Fruit fly (Drosophila melanogaster) whole organism, embryonic: ENCODE data around the gene mRpL48.

Experiments used
- ATbp ChIP-seq: fragments of 200-800 bp; sonication (Bioruptor generic); optimal IDR thresholded peaks from 2 replicates; lab custom pipeline; 2017; ENCODE audit warnings: missing biosample characterization, mild to moderate bottlenecking, missing genetic modification characterization, missing genetic modification reagents
- Aef1 ChIP-seq: fragments of 200-800 bp; sonication (Bioruptor generic); IDR thresholded peaks from 3 replicates; pipeline ENCODE4 v1.3.6; 2022; ENCODE audit warnings: missing biosample characterization, missing genetic modification characterization
- BEAF-32 ChIP-seq: fragments of 200-800 bp; sonication (Bioruptor generic); optimal IDR thresholded peaks from 3 replicates; lab custom pipeline; 2017; ENCODE audit warnings: missing biosample characterization, missing genetic modification characterization, mild to moderate bottlenecking, moderate library complexity, missing genetic modification reagents
- Blimp-1 ChIP-seq: fragments of 200-800 bp; sonication (Bioruptor generic); optimal IDR thresholded peaks from 3 replicates; lab custom pipeline; 2018; ENCODE audit warnings: missing biosample characterization, missing genetic modification characterization, mild to moderate bottlenecking, moderate library complexity, missing genetic modification reagents
- CG10274 ChIP-seq: fragments of 200-800 bp; sonication (Bioruptor generic); optimal IDR thresholded peaks from 3 replicates; lab custom pipeline; 2017; ENCODE audit warnings: missing biosample characterization, mild to moderate bottlenecking, missing genetic modification characterization
- CG12155 ChIP-seq: fragments of 200-800 bp; sonication (Bioruptor generic); optimal IDR thresholded peaks from 3 replicates; lab custom pipeline; 2016; ENCODE audit warnings: missing biosample characterization, missing genetic modification characterization
- CG12236 ChIP-seq: fragments of 200-800 bp; sonication (Bioruptor generic); optimal IDR thresholded peaks from 2 replicates; lab custom pipeline; 2016; ENCODE audit warnings: missing biosample characterization, missing genetic modification characterization
- CG1233 ChIP-seq: fragments of 200-800 bp; sonication (Bioruptor generic); optimal IDR thresholded peaks from 4 replicates; lab custom pipeline; 2018; ENCODE audit warnings: missing biosample characterization, mild to moderate bottlenecking, missing genetic modification characterization
- CG15073 ChIP-seq: fragments of 200-800 bp; sonication (Bioruptor generic); optimal IDR thresholded peaks from 2 replicates; lab custom pipeline; 2016; ENCODE audit warnings: missing biosample characterization, missing genetic modification characterization
- CG15601 ChIP-seq: fragments of 200-800 bp; sonication (Bioruptor generic); optimal IDR thresholded peaks from 3 replicates; lab custom pipeline; 2019; ENCODE audit warnings: missing biosample characterization, mild to moderate bottlenecking, missing genetic modification characterization, moderate library complexity
- CG17612 ChIP-seq: fragments of 200-800 bp; sonication (Bioruptor generic); IDR thresholded peaks from 2 replicates; pipeline ENCODE4 v1.3.6; 2022; ENCODE audit warnings: missing biosample characterization, missing genetic modification characterization
- CG17829 ChIP-seq: fragments of 200-800 bp; optimal IDR thresholded peaks from 2 replicates; lab custom pipeline; 2019; ENCODE audit warnings: missing biosample characterization, mild to moderate bottlenecking, missing genetic modification characterization, moderate library complexity
- CG2875 ChIP-seq: fragments of 200-800 bp; sonication (Bioruptor generic); optimal IDR thresholded peaks from 2 replicates; lab custom pipeline; 2017; ENCODE audit warnings: missing biosample characterization, mild to moderate bottlenecking, missing genetic modification characterization, missing genetic modification reagents
- CG3847 ChIP-seq: fragments of 200-800 bp; sonication (Bioruptor generic); IDR thresholded peaks from 2 replicates; pipeline ENCODE4 v1.3.6; 2022; ENCODE audit warnings: missing biosample characterization, missing genetic modification characterization
- CG4328 ChIP-seq: fragments of 200-800 bp; sonication (Bioruptor generic); optimal IDR thresholded peaks from 3 replicates; lab custom pipeline; 2017; ENCODE audit warnings: missing biosample characterization, missing genetic modification reagents, missing genetic modification characterization
- CG4707 ChIP-seq: fragments of 200-800 bp; sonication (Bioruptor generic); optimal IDR thresholded peaks from 2 replicates; lab custom pipeline; 2018; ENCODE audit warnings: missing biosample characterization, mild to moderate bottlenecking, missing genetic modification characterization, moderate library complexity
- CG6813 ChIP-seq: fragments of 200-800 bp; sonication (Bioruptor generic); optimal IDR thresholded peaks from 2 replicates; lab custom pipeline; 2017; ENCODE audit warnings: missing biosample characterization, missing genetic modification characterization, mild to moderate bottlenecking, moderate library complexity, missing genetic modification reagents
- CG6854 ChIP-seq: fragments of 200-800 bp; sonication (Bioruptor generic); optimal IDR thresholded peaks from 3 replicates; lab custom pipeline; 2017; ENCODE audit warnings: missing biosample characterization, mild to moderate bottlenecking, missing genetic modification characterization
- CG7357 ChIP-seq: fragments of 200-800 bp; sonication (Bioruptor generic); IDR thresholded peaks from 3 replicates; pipeline ENCODE4 v1.3.6; 2022; ENCODE audit warnings: missing biosample characterization, missing genetic modification characterization
- CHES-1-like ChIP-seq: fragments of 200-800 bp; sonication (Bioruptor generic); optimal IDR thresholded peaks from 2 replicates; lab custom pipeline; 2016; ENCODE audit warnings: missing biosample characterization, missing genetic modification characterization
- D19B ChIP-seq: fragments of 200-800 bp; sonication (Bioruptor generic); optimal IDR thresholded peaks from 2 replicates; lab custom pipeline; 2017; ENCODE audit warnings: missing biosample characterization, mild to moderate bottlenecking, missing genetic modification characterization
- Hr39 ChIP-seq: fragments of >200 bp; optimal IDR thresholded peaks from 2 replicates; lab custom pipeline; 2017
- Kr ChIP-seq: fragments of 200-800 bp; sonication (Bioruptor generic); optimal IDR thresholded peaks from 2 replicates; lab custom pipeline; 2017; ENCODE audit warnings: missing biosample characterization, mild to moderate bottlenecking, missing genetic modification characterization
- NFAT ChIP-seq: fragments of 200-800 bp; sonication (Bioruptor generic); IDR thresholded peaks from 2 replicates; pipeline ENCODE4 v1.3.6; 2022; ENCODE audit warnings: missing biosample characterization, missing genetic modification characterization
- Nf-YA ChIP-seq: fragments of 200-800 bp; sonication (Bioruptor generic); IDR thresholded peaks from 2 replicates; pipeline ENCODE4 v1.3.6; 2022; ENCODE audit warnings: missing biosample characterization, missing genetic modification characterization
- Tbp ChIP-seq: fragments of >200 bp; optimal IDR thresholded peaks from 2 replicates; lab custom pipeline; 2018; ENCODE audit warnings: missing biosample characterization, missing genetic modification characterization
- ac ChIP-seq: fragments of 200-800 bp; sonication (Bioruptor generic); optimal IDR thresholded peaks from 3 replicates; lab custom pipeline; 2017; ENCODE audit warnings: missing biosample characterization, mild to moderate bottlenecking, missing genetic modification characterization
- bowl ChIP-seq: fragments of 200-800 bp; sonication (Bioruptor generic); IDR thresholded peaks from 2 replicates; pipeline ENCODE4 v1.3.6; 2022; ENCODE audit warnings: missing biosample characterization, missing genetic modification characterization
- bsh ChIP-seq, 2 experiments: fragments of 200-800 bp; sonication (Bioruptor generic); optimal IDR thresholded peaks; 2 replicates each; lab custom pipeline; 2017 to 2018; ENCODE audit warnings: mild to moderate bottlenecking in 2 of 2, missing biosample characterization in 2 of 2, missing genetic modification characterization in 2 of 2, moderate library complexity in 1 of 2
- cas ChIP-seq: fragments of 200-800 bp; sonication (Bioruptor generic); IDR thresholded peaks from 2 replicates; pipeline ENCODE4 v1.3.6; 2022; ENCODE audit warnings: missing biosample characterization, missing genetic modification characterization
- cato ChIP-seq: fragments of 200-800 bp; sonication (Bioruptor generic); optimal IDR thresholded peaks from 2 replicates; lab custom pipeline; 2016; ENCODE audit warnings: missing biosample characterization, missing genetic modification characterization, borderline replicate concordance
- da ChIP-seq: fragments of 200-800 bp; sonication (Bioruptor generic); optimal IDR thresholded peaks from 2 replicates; lab custom pipeline; 2016; ENCODE audit warnings: missing biosample characterization, missing genetic modification characterization
- dm ChIP-seq: fragments of 200-800 bp; sonication (Bioruptor generic); optimal IDR thresholded peaks from 3 replicates; lab custom pipeline; 2016; ENCODE audit warnings: missing biosample characterization, missing genetic modification characterization
- exex ChIP-seq: fragments of 200-800 bp; sonication (Bioruptor generic); optimal IDR thresholded peaks from 4 replicates; lab custom pipeline; 2018; ENCODE audit warnings: missing biosample characterization, mild to moderate bottlenecking, missing genetic modification characterization, moderate library complexity
- fd3F ChIP-seq: fragments of 200-800 bp; sonication (Bioruptor generic); optimal IDR thresholded peaks from 2 replicates; lab custom pipeline; 2018; ENCODE audit warnings: missing biosample characterization, mild to moderate bottlenecking, missing genetic modification characterization, moderate library complexity
- insv ChIP-seq, 2 experiments: fragments of 200-800 bp; sonication (Bioruptor generic); optimal IDR thresholded peaks; 3 replicates each; lab custom pipeline; 2016 to 2018; ENCODE audit warnings: missing biosample characterization in 2 of 2, missing genetic modification characterization in 2 of 2
- inv ChIP-seq: fragments of 200-800 bp; sonication (Bioruptor generic); IDR thresholded peaks from 2 replicates; pipeline ENCODE4 v1.3.6; 2022; ENCODE audit warnings: missing biosample characterization, missing genetic modification characterization; ENCODE audit not compliant: partially characterized antibody
- knrl ChIP-seq: fragments of 200-800 bp; sonication (Bioruptor generic); IDR thresholded peaks from 3 replicates; pipeline ENCODE4 v1.3.6; 2022; ENCODE audit warnings: missing biosample characterization, missing genetic modification characterization; ENCODE audit not compliant: partially characterized antibody
- lab ChIP-seq: fragments of 200-800 bp; sonication (Bioruptor generic); optimal IDR thresholded peaks from 3 replicates; lab custom pipeline; 2017; ENCODE audit warnings: missing biosample characterization, missing genetic modification characterization, mild to moderate bottlenecking, moderate library complexity, missing genetic modification reagents
- lbe ChIP-seq: fragments of 200-800 bp; sonication (Bioruptor generic); optimal IDR thresholded peaks from 2 replicates; lab custom pipeline; 2016; ENCODE audit warnings: missing biosample characterization, mild to moderate bottlenecking, missing genetic modification characterization
- odd ChIP-seq: fragments of 200-800 bp; sonication (Bioruptor generic); optimal IDR thresholded peaks from 2 replicates; lab custom pipeline; 2017; ENCODE audit warnings: missing biosample characterization, mild to moderate bottlenecking, missing genetic modification characterization
- pb ChIP-seq: fragments of 200-800 bp; sonication (Bioruptor generic); optimal IDR thresholded peaks from 3 replicates; lab custom pipeline; 2016; ENCODE audit warnings: missing biosample characterization, missing genetic modification characterization
- peb ChIP-seq: fragments of 200-800 bp; sonication (Bioruptor generic); IDR thresholded peaks from 2 replicates; pipeline ENCODE4 v1.3.6; 2022; ENCODE audit warnings: missing biosample characterization, missing genetic modification characterization
- phol ChIP-seq: fragments of 200-800 bp; sonication (Bioruptor generic); optimal IDR thresholded peaks from 3 replicates; lab custom pipeline; 2018; ENCODE audit warnings: missing biosample characterization, mild to moderate bottlenecking, missing genetic modification characterization, moderate library complexity
- pita ChIP-seq: fragments of 200-800 bp; sonication (Bioruptor generic); optimal IDR thresholded peaks from 2 replicates; lab custom pipeline; 2017; ENCODE audit warnings: missing biosample characterization, mild to moderate bottlenecking, missing genetic modification characterization
- prd ChIP-seq, 3 experiments: fragments of >200 bp in 2 of 3; fragments of 200-800 bp in 1 of 3; sonication (Bioruptor generic) in 1 of 3; optimal IDR thresholded peaks in 2 of 3; IDR thresholded peaks in 1 of 3; 2 replicates in 2 of 3; 3 replicates in 1 of 3; pipeline versions ENCODE4 v1.3.6 to Lab custom; 2017 to 2022; ENCODE audit warnings: missing biosample characterization in 1 of 3, missing genetic modification characterization in 1 of 3
- twi ChIP-seq: fragments of 200-800 bp; optimal IDR thresholded peaks from 2 replicates; lab custom pipeline; 2019; ENCODE audit warnings: missing biosample characterization, mild to moderate bottlenecking, missing genetic modification characterization, moderate library complexity
- unc-4 ChIP-seq: fragments of 200-800 bp; sonication (Bioruptor generic); IDR thresholded peaks from 2 replicates; pipeline ENCODE4 v1.3.6; 2022; ENCODE audit warnings: missing biosample characterization, missing genetic modification characterization; ENCODE audit not compliant: partially characterized antibody
- wek ChIP-seq: fragments of 200-800 bp; sonication (Bioruptor generic); optimal IDR thresholded peaks from 3 replicates; lab custom pipeline; 2018; ENCODE audit warnings: missing biosample characterization, mild to moderate bottlenecking, missing genetic modification characterization, moderate library complexity
- yki ChIP-seq: fragments of >200 bp; optimal IDR thresholded peaks from 3 replicates; lab custom pipeline; 2018

Gene mRpL48

dm6 chr2L:1723937-1724591 lies 13.8 kb downstream of the mRpL48 start, which contains the start of gene Rim2 (continued):
- TF ChIP-seq ATbp: no peak
- no peak for TF ChIP-seq Nf-YA (GFP tag; lab: Robert Waterston, UW)
- peak; percentile 30; the same call in 1 of the 2 replicates for TF ChIP-seq CG3847 (GFP tag; lab: Robert Waterston, UW)
- TF ChIP-seq CG17612: no peak
- TF ChIP-seq cato (GFP tag; lab: Kevin White, UChicago): no peak
- no peak for TF ChIP-seq CG2875 (GFP tag; lab: Kevin White, UChicago)
- no peak for TF ChIP-seq CG12236 (GFP tag; lab: Kevin White, UChicago)
- TF ChIP-seq bowl (GFP tag; lab: Robert Waterston, UW): no peak
- TF ChIP-seq CG1233 (GFP tag; lab: Kevin White, UChicago): no peak
- no peak for TF ChIP-seq Kr (GFP tag; lab: Kevin White, UChicago)
- no peak for TF ChIP-seq CG6813 (GFP tag; lab: Kevin White, UChicago)
- no peak for TF ChIP-seq Blimp-1 (GFP tag; lab: Kevin White, UChicago)
- TF ChIP-seq NFAT (GFP tag; lab: Robert Waterston, UW): no peak
- TF ChIP-seq wek (GFP tag; lab: Kevin White, UChicago): no peak
- peak; percentile 86 for TF ChIP-seq phol (tag; lab: Kevin White, UChicago)
- no peak for TF ChIP-seq fd3F (GFP tag; lab: Kevin White, UChicago)
- no peak for TF ChIP-seq Tbp (GFP tag; lab: Kevin White, UChicago)
- peak; percentile 35; the same call in 1 of the 3 replicates for TF ChIP-seq knrl
- peak; percentile 98 for TF ChIP-seq CG15601 (tag; lab: Kevin White, UChicago)
- TF ChIP-seq lbe: no peak
- TF ChIP-seq bsh (GFP tag; optimal IDR thresholded peaks at IDR 0.05; lab: Kevin White, UChicago): no peak
- TF ChIP-seq cas: no peak
- no peak for TF ChIP-seq prd (optimal IDR thresholded peaks at IDR 0.05; lab: Kevin White, UChicago)
- TF ChIP-seq prd (GFP tag; IDR thresholded peaks at IDR 0.05; lab: Robert Waterston, UW): no peak
- TF ChIP-seq Hr39 (lab: Kevin White, UChicago): no peak
- no peak for TF ChIP-seq inv
- no peak for TF ChIP-seq peb
- no peak for TF ChIP-seq CG10274 (GFP tag; lab: Kevin White, UChicago)
- TF ChIP-seq CG17829 (tag; lab: Kevin White, UChicago): peak; percentile 37
- TF ChIP-seq unc-4: peak; percentile 50
- TF ChIP-seq insv (GFP tag; optimal IDR thresholded peaks at IDR 0.05; lab: Kevin White, UChicago): no peak
- no peak for TF ChIP-seq pb (GFP tag; lab: Kevin White, UChicago)
- TF ChIP-seq Aef1 (GFP tag; lab: Robert Waterston, UW): no peak
- no peak for TF ChIP-seq twi (tag; lab: Kevin White, UChicago)
- TF ChIP-seq CG7357 (GFP tag; lab: Robert Waterston, UW): no peak
- TF ChIP-seq da (GFP tag; lab: Kevin White, UChicago): no peak
- TF ChIP-seq dm: no peak
- no peak for TF ChIP-seq ac
- no peak for TF ChIP-seq odd (GFP tag; lab: Kevin White, UChicago)
- TF ChIP-seq lab (GFP tag; lab: Kevin White, UChicago): peak; percentile 16
- TF ChIP-seq CG6854 (GFP tag; lab: Kevin White, UChicago): no peak
- no peak for TF ChIP-seq CG15073 (GFP tag; lab: Kevin White, UChicago)
- TF ChIP-seq pita (GFP tag; lab: Kevin White, UChicago): peak; percentile 44
- no peak for TF ChIP-seq D19B (GFP tag; lab: Kevin White, UChicago)
- TF ChIP-seq exex (tag; lab: Kevin White, UChicago): peak; percentile 25
- peak; percentile 35 for TF ChIP-seq CHES-1-like (GFP tag; lab: Kevin White, UChicago)
- TF ChIP-seq CG4328 (GFP tag; lab: Kevin White, UChicago): no peak
- TF ChIP-seq CG12155 (GFP tag; lab: Kevin White, UChicago): no peak
- no peak for TF ChIP-seq yki (lab: Kevin White, UChicago)
- TF ChIP-seq BEAF-32 (GFP tag; lab: Kevin White, UChicago): peak; percentile 57
- TF ChIP-seq CG4707 (GFP tag; lab: Kevin White, UChicago): no peak
